Fruit fly (Drosophila melanogaster) whole organism: ENCODE measurements around the gene Eip75B.

Experiments used
- CG8478 ChIP-seq: fragments of >200 bp; optimal IDR thresholded peaks from 2 replicates; lab custom pipeline; 2018; ENCODE audit warnings: inconsistent platforms
- Dll ChIP-seq: fragments of >200 bp; optimal IDR thresholded peaks from 2 replicates; lab custom pipeline; 2017
- EcR ChIP-seq, 2 experiments: fragments of >200 bp; optimal IDR thresholded peaks; 2 replicates each; lab custom pipeline; 2017; ENCODE audit warnings: missing biosample characterization in 2 of 2, missing genetic modification characterization in 2 of 2, missing genetic modification reagents in 2 of 2
- pan ChIP-seq: fragments of >200 bp; optimal IDR thresholded peaks from 2 replicates; lab custom pipeline; 2017
- psq ChIP-seq: fragments of >200 bp; optimal IDR thresholded peaks from 2 replicates; lab custom pipeline; 2017
- usp ChIP-seq: fragments of >200 bp; optimal IDR thresholded peaks from 2 replicates; lab custom pipeline; 2017; ENCODE audit warnings: missing biosample characterization, missing genetic modification characterization, mixed read lengths

DNA sequence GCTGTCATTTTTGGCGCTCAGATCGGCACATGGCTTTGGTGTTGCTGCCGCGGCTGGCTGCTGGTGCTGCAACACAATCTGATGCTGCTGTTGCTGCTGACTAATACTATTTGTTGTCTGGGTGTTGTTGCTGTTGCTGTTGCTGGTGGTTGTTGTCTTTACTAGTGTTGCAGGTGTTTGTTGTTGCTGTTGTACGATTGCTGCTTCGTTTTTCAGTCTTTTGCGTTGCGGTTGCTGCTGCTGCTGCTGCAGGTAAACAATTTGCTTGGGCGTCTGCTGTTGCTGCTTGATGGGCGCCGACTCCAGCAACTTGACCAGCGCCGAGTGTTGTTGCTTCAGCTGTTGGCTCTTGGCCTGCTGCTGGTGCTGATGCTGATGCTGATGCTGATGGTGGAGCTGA lies 94.2 kb downstream of the Eip75B start:
- no peak for TF ChIP-seq psq
- TF ChIP-seq CG8478 (lab: Kevin White, UChicago): no peak
- no peak for TF ChIP-seq pan (lab: Kevin White, UChicago)
- TF ChIP-seq EcR (GFP tag; optimal IDR thresholded peaks at IDR 0.05; lab: Kevin White, UChicago): no peak
- TF ChIP-seq usp (GFP tag; lab: Kevin White, UChicago): no peak
- TF ChIP-seq Dll: no peak
